Fruit fly (Drosophila melanogaster) Kc167 (cell line): ENCODE results near the gene parvin.

Source experiments
- Myc ChIP-seq: fragments of >200 bp; optimal IDR thresholded peaks from 2 replicates; lab custom pipeline; 2017; ENCODE audit warnings: missing external identifiers
- Sin3A ChIP-seq: fragments of >200 bp; optimal IDR thresholded peaks from 2 replicates; lab custom pipeline; 2018; ENCODE audit warnings: missing external identifiers
- h ChIP-seq: fragments of >200 bp; optimal IDR thresholded peaks from 3 replicates; lab custom pipeline; 2018; ENCODE audit warnings: missing external identifiers
- insv ChIP-seq: fragments of >200 bp; optimal IDR thresholded peaks from 3 replicates; lab custom pipeline; 2018; ENCODE audit warnings: missing external identifiers
- psq ChIP-seq: fragments of >200 bp; optimal IDR thresholded peaks from 2 replicates; lab custom pipeline; 2017; ENCODE audit warnings: missing external identifiers
- ttk ChIP-seq: sonication (Bioruptor generic); optimal IDR thresholded peaks from 2 replicates; lab custom pipeline; 2017; ENCODE audit warnings: missing external identifiers

DNA sequence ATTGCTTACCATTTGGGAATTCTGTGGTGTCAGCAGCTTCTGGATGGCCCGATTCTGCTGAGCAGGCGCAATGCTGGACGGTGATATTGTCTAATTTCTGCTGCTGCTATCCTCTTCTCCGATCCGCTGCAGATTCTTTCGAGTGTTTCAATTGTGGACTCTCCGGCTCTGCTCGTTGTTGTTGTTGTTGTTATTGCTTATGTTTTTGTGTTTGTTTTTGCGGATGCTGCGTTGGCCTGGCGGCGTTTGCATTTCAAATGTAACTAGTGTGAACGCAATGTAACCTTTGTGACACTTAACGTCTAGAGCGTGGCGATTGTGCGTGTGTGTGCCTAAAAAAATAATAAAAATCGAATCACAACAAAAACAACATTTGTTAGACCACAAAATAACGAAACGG, 33.9 kb upstream of the parvin start:
- no peak for TF ChIP-seq h (lab: Kevin White, UChicago)
- no peak for TF ChIP-seq Myc (lab: Kevin White, UChicago)
- TF ChIP-seq psq (lab: Kevin White, UChicago): no peak
- TF ChIP-seq insv: no peak
- no peak for TF ChIP-seq ttk
- TF ChIP-seq Sin3A: no peak
